Fruit fly (Drosophila melanogaster) whole organism, embryonic: Measurements from ENCODE around the gene CG9628.

Source experiments
- Antp ChIP-seq: fragments of 200-800 bp; sonication (Bioruptor generic); optimal IDR thresholded peaks from 3 replicates; lab custom pipeline; 2016; ENCODE audit warnings: missing biosample characterization, missing genetic modification characterization
- Bgb ChIP-seq: fragments of 200-800 bp; sonication (Bioruptor generic); IDR thresholded peaks from 2 replicates; pipeline ENCODE4 v1.3.6; 2022; ENCODE audit warnings: missing biosample characterization, missing genetic modification characterization; ENCODE audit not compliant: partially characterized antibody
- CG10274 ChIP-seq: fragments of 200-800 bp; sonication (Bioruptor generic); optimal IDR thresholded peaks from 3 replicates; lab custom pipeline; 2017; ENCODE audit warnings: missing biosample characterization, mild to moderate bottlenecking, missing genetic modification characterization
- CG11247 ChIP-seq: fragments of 200-800 bp; sonication (Bioruptor generic); IDR thresholded peaks from 2 replicates; pipeline ENCODE4 v1.3.6; 2022; ENCODE audit warnings: missing biosample characterization, missing genetic modification characterization
- CG14667 ChIP-seq: fragments of 200-800 bp; sonication (Bioruptor generic); IDR thresholded peaks from 2 replicates; pipeline ENCODE4 v1.3.6; 2022; ENCODE audit warnings: missing biosample characterization, missing genetic modification characterization
- CG16813 ChIP-seq: fragments of 200-800 bp; sonication (Bioruptor generic); IDR thresholded peaks from 3 replicates; pipeline ENCODE4 v1.3.6; 2022; ENCODE audit warnings: missing biosample characterization, missing genetic modification characterization; ENCODE audit not compliant: partially characterized antibody
- CG17612 ChIP-seq: fragments of 200-800 bp; sonication (Bioruptor generic); IDR thresholded peaks from 2 replicates; pipeline ENCODE4 v1.3.6; 2022; ENCODE audit warnings: missing biosample characterization, missing genetic modification characterization
- CG18262 ChIP-seq: fragments of 200-800 bp; optimal IDR thresholded peaks from 3 replicates; lab custom pipeline; 2019; ENCODE audit warnings: missing biosample characterization, mild to moderate bottlenecking, missing genetic modification characterization, moderate library complexity
- CG18599 ChIP-seq: fragments of 200-800 bp; sonication (Bioruptor generic); optimal IDR thresholded peaks from 3 replicates; lab custom pipeline; 2017; ENCODE audit warnings: missing biosample characterization, missing genetic modification characterization, mild to moderate bottlenecking, moderate library complexity, missing genetic modification reagents
- CG18764 ChIP-seq: fragments of 200-800 bp; sonication (Bioruptor generic); optimal IDR thresholded peaks from 3 replicates; lab custom pipeline; 2016; ENCODE audit warnings: missing biosample characterization, missing genetic modification characterization
- CG2199 ChIP-seq: fragments of 200-800 bp; sonication (Bioruptor generic); IDR thresholded peaks from 3 replicates; pipeline ENCODE4 v1.3.6; 2022; ENCODE audit warnings: missing biosample characterization, missing genetic modification characterization
- CG33213 ChIP-seq: fragments of 200-800 bp; sonication (Bioruptor generic); optimal IDR thresholded peaks from 3 replicates; lab custom pipeline; 2016; ENCODE audit warnings: missing biosample characterization, missing genetic modification characterization
- CG4360 ChIP-seq: fragments of 200-800 bp; sonication (Bioruptor generic); IDR thresholded peaks from 2 replicates; pipeline ENCODE4 v1.3.6; 2022; ENCODE audit warnings: missing biosample characterization, missing genetic modification characterization
- CG43689 ChIP-seq: fragments of 200-800 bp; sonication (Bioruptor generic); IDR thresholded peaks from 2 replicates; pipeline ENCODE4 v1.3.6; 2022; ENCODE audit warnings: missing biosample characterization, missing genetic modification characterization
- CG4820 ChIP-seq: fragments of 200-800 bp; sonication (Bioruptor generic); optimal IDR thresholded peaks from 3 replicates; lab custom pipeline; 2016; ENCODE audit warnings: missing biosample characterization, missing genetic modification characterization
- CG6272 ChIP-seq: fragments of 200-800 bp; sonication (Bioruptor generic); IDR thresholded peaks from 2 replicates; pipeline ENCODE4 v1.3.6; 2022; ENCODE audit warnings: missing biosample characterization, missing genetic modification characterization
- CG6791 ChIP-seq: fragments of 200-800 bp; sonication (Bioruptor generic); IDR thresholded peaks from 3 replicates; pipeline ENCODE4 v1.3.6; 2022; ENCODE audit warnings: missing biosample characterization, missing genetic modification characterization; ENCODE audit not compliant: partially characterized antibody
- CG8359 ChIP-seq: fragments of 200-800 bp; sonication (Bioruptor generic); optimal IDR thresholded peaks from 2 replicates; lab custom pipeline; 2017; ENCODE audit warnings: missing biosample characterization, mild to moderate bottlenecking, missing genetic modification characterization, borderline replicate concordance
- CG9609 ChIP-seq: fragments of 200-800 bp; sonication (Bioruptor generic); optimal IDR thresholded peaks from 3 replicates; lab custom pipeline; 2016; ENCODE audit warnings: missing biosample characterization, missing genetic modification characterization
- CG9817 ChIP-seq: fragments of 200-800 bp; sonication (Bioruptor generic); optimal IDR thresholded peaks from 2 replicates; lab custom pipeline; 2018; ENCODE audit warnings: missing biosample characterization, mild to moderate bottlenecking, missing genetic modification characterization, moderate library complexity
- D19B ChIP-seq: fragments of 200-800 bp; sonication (Bioruptor generic); optimal IDR thresholded peaks from 2 replicates; lab custom pipeline; 2017; ENCODE audit warnings: missing biosample characterization, mild to moderate bottlenecking, missing genetic modification characterization
- Doc3 ChIP-seq: fragments of 200-800 bp; sonication (Bioruptor generic); IDR thresholded peaks from 3 replicates; pipeline ENCODE4 v1.3.6; 2022; ENCODE audit warnings: missing biosample characterization, missing genetic modification characterization; ENCODE audit not compliant: partially characterized antibody
- HLH3B ChIP-seq: fragments of 200-800 bp; sonication (Bioruptor generic); IDR thresholded peaks from 2 replicates; pipeline ENCODE4 v1.3.6; 2022; ENCODE audit warnings: missing biosample characterization, missing genetic modification characterization
- HLH54F ChIP-seq: fragments of 200-800 bp; sonication (Bioruptor generic); optimal IDR thresholded peaks from 3 replicates; lab custom pipeline; 2016; ENCODE audit warnings: missing biosample characterization, missing genetic modification characterization
- HLHmδ ChIP-seq: fragments of 200-800 bp; sonication (Bioruptor generic); optimal IDR thresholded peaks from 2 replicates; lab custom pipeline; 2018; ENCODE audit warnings: missing biosample characterization, mild to moderate bottlenecking, missing genetic modification characterization, moderate library complexity
- Lim3 ChIP-seq: fragments of 200-800 bp; sonication (Bioruptor generic); IDR thresholded peaks from 2 replicates; pipeline ENCODE4 v1.3.6; 2022; ENCODE audit warnings: missing biosample characterization, missing genetic modification characterization
- MTF-1 ChIP-seq: fragments of 200-800 bp; sonication (Bioruptor generic); optimal IDR thresholded peaks from 2 replicates; lab custom pipeline; 2018; ENCODE audit warnings: missing biosample characterization, mild to moderate bottlenecking, missing genetic modification characterization, borderline replicate concordance
- PHDP ChIP-seq: fragments of 200-800 bp; sonication (Bioruptor generic); optimal IDR thresholded peaks from 3 replicates; lab custom pipeline; 2018; ENCODE audit warnings: missing biosample characterization, mild to moderate bottlenecking, missing genetic modification characterization, moderate library complexity
- Rx ChIP-seq: fragments of 200-800 bp; sonication (Bioruptor generic); IDR thresholded peaks from 2 replicates; pipeline ENCODE4 v1.3.6; 2022; ENCODE audit warnings: missing biosample characterization, missing genetic modification characterization
- Taf1 ChIP-seq: fragments of 200-800 bp; sonication (Bioruptor generic); IDR thresholded peaks from 2 replicates; pipeline ENCODE4 v1.3.6; 2022; ENCODE audit warnings: missing biosample characterization, missing genetic modification characterization
- Xbp1 ChIP-seq: fragments of 200-800 bp; sonication (Bioruptor generic); optimal IDR thresholded peaks from 3 replicates; lab custom pipeline; 2016; ENCODE audit warnings: missing biosample characterization, mild to moderate bottlenecking, missing genetic modification characterization
- cas ChIP-seq: fragments of 200-800 bp; sonication (Bioruptor generic); IDR thresholded peaks from 2 replicates; pipeline ENCODE4 v1.3.6; 2022; ENCODE audit warnings: missing biosample characterization, missing genetic modification characterization
- ci ChIP-seq: fragments of 200-800 bp; sonication (Bioruptor generic); IDR thresholded peaks from 3 replicates; pipeline ENCODE4 v1.3.6; 2022; ENCODE audit warnings: missing biosample characterization, missing genetic modification characterization
- crol ChIP-seq: fragments of 200-800 bp; sonication (Bioruptor generic); IDR thresholded peaks from 2 replicates; pipeline ENCODE4 v1.3.6; 2022; ENCODE audit warnings: missing biosample characterization, missing genetic modification characterization
- dm ChIP-seq: fragments of 200-800 bp; sonication (Bioruptor generic); optimal IDR thresholded peaks from 3 replicates; lab custom pipeline; 2016; ENCODE audit warnings: missing biosample characterization, missing genetic modification characterization
- ftz-f1 ChIP-seq: fragments of 200-800 bp; sonication (Bioruptor generic); optimal IDR thresholded peaks from 2 replicates; lab custom pipeline; 2016; ENCODE audit warnings: missing biosample characterization, missing genetic modification characterization
- ind ChIP-seq: fragments of 200-800 bp; sonication (Bioruptor generic); optimal IDR thresholded peaks from 3 replicates; lab custom pipeline; 2016; ENCODE audit warnings: missing biosample characterization, missing genetic modification characterization
- jing ChIP-seq: fragments of 200-800 bp; sonication (Bioruptor generic); optimal IDR thresholded peaks from 2 replicates; lab custom pipeline; 2018; ENCODE audit warnings: missing biosample characterization, mild to moderate bottlenecking, missing genetic modification characterization
- mam ChIP-seq: fragments of 200-800 bp; sonication (Bioruptor generic); optimal IDR thresholded peaks from 3 replicates; lab custom pipeline; 2016; ENCODE audit warnings: missing biosample characterization, missing genetic modification characterization
- odd ChIP-seq: fragments of 200-800 bp; sonication (Bioruptor generic); optimal IDR thresholded peaks from 2 replicates; lab custom pipeline; 2017; ENCODE audit warnings: missing biosample characterization, mild to moderate bottlenecking, missing genetic modification characterization
- p53 ChIP-seq: fragments of 200-800 bp; sonication (Bioruptor generic); optimal IDR thresholded peaks from 2 replicates; lab custom pipeline; 2016; ENCODE audit warnings: missing biosample characterization, missing genetic modification characterization
- pum ChIP-seq: fragments of 200-800 bp; sonication (Bioruptor generic); optimal IDR thresholded peaks from 2 replicates; lab custom pipeline; 2016; ENCODE audit warnings: missing biosample characterization, missing genetic modification characterization
- schlank ChIP-seq: fragments of 200-800 bp; sonication (Bioruptor generic); optimal IDR thresholded peaks from 2 replicates; lab custom pipeline; 2018; ENCODE audit warnings: missing biosample characterization, mild to moderate bottlenecking, missing genetic modification characterization
- scrt ChIP-seq: fragments of 200-800 bp; sonication (Bioruptor generic); optimal IDR thresholded peaks from 2 replicates; lab custom pipeline; 2018; ENCODE audit warnings: missing biosample characterization, mild to moderate bottlenecking, missing genetic modification characterization, moderate library complexity
- sd ChIP-seq: fragments of 200-800 bp; sonication (Bioruptor generic); optimal IDR thresholded peaks from 3 replicates; lab custom pipeline; 2018; ENCODE audit warnings: missing biosample characterization, mild to moderate bottlenecking, missing genetic modification characterization, moderate library complexity
- sens-2 ChIP-seq: fragments of 200-800 bp; sonication (Bioruptor generic); IDR thresholded peaks from 2 replicates; pipeline ENCODE4 v1.3.6; 2022; ENCODE audit warnings: missing biosample characterization, missing genetic modification characterization
- slou ChIP-seq: fragments of 200-800 bp; sonication (Bioruptor generic); optimal IDR thresholded peaks from 3 replicates; lab custom pipeline; 2016; ENCODE audit warnings: missing biosample characterization, missing genetic modification characterization
- sob ChIP-seq: fragments of 200-800 bp; sonication (Bioruptor generic); IDR thresholded peaks from 2 replicates; pipeline ENCODE4 v1.3.6; 2022; ENCODE audit warnings: missing biosample characterization, missing genetic modification characterization
- tin ChIP-seq: fragments of 200-800 bp; sonication (Bioruptor generic); optimal IDR thresholded peaks from 3 replicates; lab custom pipeline; 2016; ENCODE audit warnings: missing biosample characterization, missing genetic modification characterization
- trh ChIP-seq: fragments of 200-800 bp; sonication (Bioruptor generic); optimal IDR thresholded peaks from 2 replicates; lab custom pipeline; 2016; ENCODE audit warnings: missing biosample characterization, missing genetic modification characterization
- usp ChIP-seq: fragments of >200 bp; optimal IDR thresholded peaks from 2 replicates; lab custom pipeline; 2017; ENCODE audit warnings: missing biosample characterization, missing genetic modification characterization

The CG9628 gene

dm6 chr3L:14652554-14652953 is 30.0 kb downstream of the CG9628 start (continued):
- no peak for TF ChIP-seq usp (GFP tag; lab: Kevin White, UChicago)
- peak; percentile 38; the same call in 1 of the 2 replicates for TF ChIP-seq Rx (GFP tag; lab: Robert Waterston, UW)
- TF ChIP-seq CG43689 (GFP tag; lab: Robert Waterston, UW), result 0 out of 2 replicates have a peak, but pooled peaks have one; percentile 23
- TF ChIP-seq CG4820, result peak; percentile 79
- peak; percentile 61 for TF ChIP-seq CG8359
- peak; percentile 29 for TF ChIP-seq HLH54F (GFP tag; lab: Kevin White, UChicago)
- TF ChIP-seq CG16813 (GFP tag; lab: Robert Waterston, UW), result no peak
- TF ChIP-seq CG10274 (GFP tag; lab: Kevin White, UChicago), result no peak
- TF ChIP-seq sd (tag; lab: Kevin White, UChicago), result peak; percentile 78
- TF ChIP-seq tin (GFP tag; lab: Kevin White, UChicago), result peak; percentile 78
- no peak for TF ChIP-seq Taf1
- TF ChIP-seq CG18262 (tag; lab: Kevin White, UChicago), result peak; percentile 94
- TF ChIP-seq CG11247 (GFP tag; lab: Robert Waterston, UW), result peak; percentile 34; the same call in 1 of the 2 replicates
- TF ChIP-seq HLHmδ, result no peak
- no peak for TF ChIP-seq D19B (GFP tag; lab: Kevin White, UChicago)
- TF ChIP-seq Antp (GFP tag; lab: Kevin White, UChicago), result peak; percentile 12
- TF ChIP-seq scrt, result peak; percentile 47
- TF ChIP-seq p53 (GFP tag; lab: Kevin White, UChicago), result no peak
- TF ChIP-seq odd (GFP tag; lab: Kevin White, UChicago), result peak; percentile 35
- TF ChIP-seq MTF-1 (GFP tag; lab: Kevin White, UChicago), result peak; percentile 74
- TF ChIP-seq ci (GFP tag; lab: Robert Waterston, UW), result peak; percentile 91
- TF ChIP-seq CG6272 (GFP tag; lab: Robert Waterston, UW), result no peak
- peak; percentile 69; the same call in 1 of the 2 replicates for TF ChIP-seq CG14667 (GFP tag; lab: Robert Waterston, UW)
- TF ChIP-seq CG9817, result peak; percentile 5
- TF ChIP-seq HLH3B (GFP tag; lab: Robert Waterston, UW), result peak; percentile 67
- peak; percentile 59 for TF ChIP-seq CG9609 (GFP tag; lab: Kevin White, UChicago)
- TF ChIP-seq CG17612 (GFP tag; lab: Robert Waterston, UW), result no peak
- TF ChIP-seq pum (GFP tag; lab: Kevin White, UChicago), result peak; percentile 66
- peak; percentile 85 for TF ChIP-seq PHDP (tag; lab: Kevin White, UChicago)
- TF ChIP-seq dm, result peak; percentile 57
- peak; percentile 50 for TF ChIP-seq trh (GFP tag; lab: Kevin White, UChicago)
- 0 out of 2 replicates have a peak, but pooled peaks have one; percentile 22 for TF ChIP-seq cas
- TF ChIP-seq sob (GFP tag; lab: Robert Waterston, UW), result peak; percentile 66
- no peak for TF ChIP-seq Lim3 (GFP tag; lab: Robert Waterston, UW)
- TF ChIP-seq slou (GFP tag; lab: Kevin White, UChicago), result no peak
- TF ChIP-seq crol, result peak; percentile 28; the same call in 1 of the 2 replicates
- peak; percentile 71; the same call in 1 of the 2 replicates for TF ChIP-seq sens-2
- peak; percentile 56 for TF ChIP-seq mam (GFP tag; lab: Kevin White, UChicago)
- TF ChIP-seq ftz-f1 (GFP tag; lab: Kevin White, UChicago), result no peak
- TF ChIP-seq ind, result peak; percentile 63
- no peak for TF ChIP-seq CG2199 (GFP tag; lab: Robert Waterston, UW)
- no peak for TF ChIP-seq schlank
- peak; percentile 23 for TF ChIP-seq CG33213 (GFP tag; lab: Kevin White, UChicago)
- TF ChIP-seq CG6791 (GFP tag; lab: Robert Waterston, UW), result no peak
- TF ChIP-seq Bgb (GFP tag; lab: Robert Waterston, UW), result no peak
- peak; percentile 50 for TF ChIP-seq jing (GFP tag; lab: Kevin White, UChicago)
- peak; percentile 82 for TF ChIP-seq Xbp1 (GFP tag; lab: Kevin White, UChicago)
- no peak for TF ChIP-seq Doc3 (GFP tag; lab: Robert Waterston, UW)
- TF ChIP-seq CG18764, result peak; percentile 81
- peak; percentile 72 for TF ChIP-seq CG18599 (GFP tag; lab: Kevin White, UChicago)
- TF ChIP-seq CG4360, result peak; percentile 17; the same call in 1 of the 2 replicates
